Fruit fly (Drosophila melanogaster) Kc167 (cell line): ENCODE results near the gene CG32269.

Source experiments
- Myc ChIP-seq: fragments of >200 bp; optimal IDR thresholded peaks from 2 replicates; lab custom pipeline; 2017; ENCODE audit warnings: missing external identifiers
- Sin3A ChIP-seq: fragments of >200 bp; optimal IDR thresholded peaks from 2 replicates; lab custom pipeline; 2018; ENCODE audit warnings: missing external identifiers
- h ChIP-seq: fragments of >200 bp; optimal IDR thresholded peaks from 3 replicates; lab custom pipeline; 2018; ENCODE audit warnings: missing external identifiers
- insv ChIP-seq: fragments of >200 bp; optimal IDR thresholded peaks from 3 replicates; lab custom pipeline; 2018; ENCODE audit warnings: missing external identifiers
- psq ChIP-seq: fragments of >200 bp; optimal IDR thresholded peaks from 2 replicates; lab custom pipeline; 2017; ENCODE audit warnings: missing external identifiers
- ttk ChIP-seq: sonication (Bioruptor generic); optimal IDR thresholded peaks from 2 replicates; lab custom pipeline; 2017; ENCODE audit warnings: missing external identifiers

Gene CG32269

DNA sequence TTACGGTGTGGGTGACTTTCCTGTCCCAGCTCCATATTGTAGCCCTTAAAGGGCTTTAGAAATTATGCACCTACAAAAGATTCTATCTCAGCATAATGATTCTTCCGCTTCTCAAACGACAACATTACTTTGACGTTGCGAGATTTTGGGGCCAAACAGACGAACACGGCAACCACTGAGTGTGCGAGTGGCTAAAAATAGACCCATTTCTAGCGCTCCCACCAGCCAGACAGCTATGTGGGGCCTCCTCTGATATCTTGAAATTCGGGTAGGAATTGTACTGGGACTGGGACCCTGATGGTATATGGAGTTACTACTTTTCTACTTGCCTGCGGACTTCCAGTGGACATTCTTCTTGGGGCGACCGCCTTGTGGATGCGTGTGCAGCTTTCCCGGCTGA is 30.9 kb downstream of the CG32269 start:
- TF ChIP-seq ttk (lab: Kevin White, UChicago) (no peak), insv (lab: Kevin White, UChicago) (no peak), Sin3A (lab: Kevin White, UChicago) (no peak), h (lab: Kevin White, UChicago) (no peak)

DNA sequence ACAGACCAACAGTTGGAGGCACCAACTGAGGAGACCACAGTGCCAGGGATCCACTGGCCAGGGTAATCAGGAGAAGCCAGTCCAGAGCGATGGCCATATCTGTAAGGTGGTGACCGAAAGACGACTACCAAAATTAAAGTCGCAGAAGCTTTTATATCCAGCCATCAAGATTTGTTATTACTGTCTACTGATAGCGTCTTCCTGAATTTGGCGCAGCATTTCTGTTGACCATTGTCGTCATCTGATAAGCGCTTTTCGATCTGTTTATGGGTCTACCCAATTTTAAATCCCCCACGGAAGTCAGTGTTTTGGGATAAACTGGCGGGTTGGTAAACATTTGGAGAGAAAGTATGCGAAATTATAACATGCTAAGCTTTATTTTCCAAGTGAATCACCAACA is 36.3 kb downstream of the CG32269 start, which contains the start of gene CG14963:
Gene CG14963 (minus strand): TSS at position 101 of the 400 bp plus-strand sequence.
- TF ChIP-seq psq (lab: Kevin White, UChicago), result no peak
- no peak for TF ChIP-seq Myc
- no peak for TF ChIP-seq ttk (lab: Kevin White, UChicago)
- TF ChIP-seq Sin3A (lab: Kevin White, UChicago), result no peak
- TF ChIP-seq h (lab: Kevin White, UChicago), result no peak
- TF ChIP-seq insv (lab: Kevin White, UChicago), result no peak

DNA sequence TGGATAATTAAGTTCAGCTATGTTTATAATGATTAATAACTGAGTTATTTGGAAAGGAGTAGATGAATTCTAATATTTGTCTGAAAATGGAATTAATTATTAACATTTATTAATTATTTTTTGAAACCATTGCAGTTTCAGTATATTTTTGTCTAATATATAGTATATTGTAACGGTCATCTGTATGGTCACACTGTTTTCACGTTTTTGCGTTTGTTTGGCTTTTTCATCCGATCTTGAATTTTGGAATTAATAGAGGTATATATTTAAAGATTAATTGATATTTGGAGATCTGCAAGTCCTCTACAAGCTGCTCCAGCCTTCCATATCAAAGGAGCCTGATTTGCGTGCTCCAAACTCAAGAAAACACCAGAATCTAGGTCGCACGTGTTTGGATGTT is 39.7 kb downstream of the CG32269 start, which contains the start of the genes CG32278 and CG32281:
Gene CG32278 (plus strand): TSS at position 180 of the 400 bp plus-strand sequence.
Gene CG32281 (plus strand): TSS at position 269 of the 400 bp plus-strand sequence.
- TF ChIP-seq Sin3A (lab: Kevin White, UChicago) (no peak), insv (lab: Kevin White, UChicago) (no peak), h (lab: Kevin White, UChicago) (no peak), ttk (lab: Kevin White, UChicago) (no peak), Myc (no peak), psq (lab: Kevin White, UChicago) (no peak)

DNA sequence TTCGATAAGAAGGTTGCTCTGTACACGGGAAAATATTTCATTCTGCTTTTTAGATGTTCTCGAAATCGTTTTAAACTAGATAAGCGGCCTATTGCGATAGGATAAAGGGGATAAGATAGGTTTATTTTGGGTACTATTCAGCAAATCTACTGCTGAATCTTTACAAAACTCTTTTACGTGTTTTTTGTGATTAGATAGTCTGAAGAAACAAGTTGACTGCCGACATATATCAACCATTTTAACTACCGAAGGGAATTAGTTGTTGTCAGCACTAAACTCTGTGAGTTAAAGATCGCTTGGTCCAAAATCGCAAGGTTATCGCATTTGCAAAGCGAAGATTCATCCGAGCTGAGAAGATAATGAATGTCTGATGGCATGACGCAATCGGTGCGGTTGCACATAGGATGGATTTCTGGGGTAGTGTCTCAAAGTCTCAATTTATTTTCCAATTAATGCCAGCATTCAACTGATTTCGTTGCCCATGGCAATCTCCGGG is 42.5 kb downstream of the CG32269 start, which contains the start of gene Asciz:
Gene Asciz (minus strand): TSS at position 51 of the 496 bp plus-strand sequence.
- TF ChIP-seq psq (lab: Kevin White, UChicago) (no peak), Sin3A (lab: Kevin White, UChicago) (no peak), h (lab: Kevin White, UChicago) (no peak), ttk (lab: Kevin White, UChicago) (no peak), Myc (no peak), insv (lab: Kevin White, UChicago) (no peak)

DNA sequence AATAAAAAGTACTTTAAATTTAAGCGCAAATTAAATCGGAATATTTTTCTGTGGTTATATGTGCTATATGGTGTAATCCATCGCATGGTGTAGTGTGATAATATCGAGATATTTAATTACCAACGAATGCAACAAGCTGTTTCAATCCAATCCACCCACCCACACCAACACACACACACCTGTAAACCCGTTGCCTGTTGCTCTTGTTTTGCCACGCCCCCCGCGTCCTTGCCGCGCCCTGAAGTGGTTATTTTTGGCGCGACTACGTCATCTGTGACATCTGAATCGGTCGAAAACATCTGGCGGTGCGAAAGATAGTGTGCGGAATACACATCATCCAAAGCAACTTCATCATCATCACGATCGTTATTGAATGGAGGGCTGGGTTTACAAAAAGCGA is 43.4 kb downstream of the CG32269 start:
- no peak for TF ChIP-seq Myc
- no peak for TF ChIP-seq psq (lab: Kevin White, UChicago)
- no peak for TF ChIP-seq h (lab: Kevin White, UChicago)
- TF ChIP-seq Sin3A (lab: Kevin White, UChicago), result no peak
- no peak for TF ChIP-seq ttk (lab: Kevin White, UChicago)
- no peak for TF ChIP-seq insv (lab: Kevin White, UChicago)

DNA sequence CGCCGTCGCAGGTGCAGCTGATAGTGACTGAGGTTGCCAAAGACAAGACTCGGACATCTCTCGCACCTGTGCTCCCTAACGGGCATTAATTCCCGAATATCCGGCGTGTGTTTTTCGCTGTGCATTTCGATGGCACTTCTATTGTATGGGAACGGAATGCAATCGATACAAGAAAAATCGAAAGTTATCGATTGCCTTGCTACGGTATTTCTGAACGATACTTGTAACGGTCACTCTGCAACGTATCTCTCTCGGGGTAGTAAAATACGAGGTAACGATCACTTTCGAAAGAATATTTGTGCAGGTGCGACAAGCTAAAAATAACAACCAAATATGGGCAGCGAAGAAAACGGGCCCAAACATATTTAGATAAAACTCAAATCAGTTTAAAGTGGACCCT is 43.8 kb downstream of the CG32269 start, which contains the start of gene CG32280:
Gene CG32280 (plus strand): TSS at position 231 of the 400 bp plus-strand sequence.
- TF ChIP-seq ttk (lab: Kevin White, UChicago) (no peak), h (lab: Kevin White, UChicago) (no peak), Myc (no peak), insv (lab: Kevin White, UChicago) (no peak), Sin3A (lab: Kevin White, UChicago) (no peak), psq (lab: Kevin White, UChicago) (no peak)

DNA sequence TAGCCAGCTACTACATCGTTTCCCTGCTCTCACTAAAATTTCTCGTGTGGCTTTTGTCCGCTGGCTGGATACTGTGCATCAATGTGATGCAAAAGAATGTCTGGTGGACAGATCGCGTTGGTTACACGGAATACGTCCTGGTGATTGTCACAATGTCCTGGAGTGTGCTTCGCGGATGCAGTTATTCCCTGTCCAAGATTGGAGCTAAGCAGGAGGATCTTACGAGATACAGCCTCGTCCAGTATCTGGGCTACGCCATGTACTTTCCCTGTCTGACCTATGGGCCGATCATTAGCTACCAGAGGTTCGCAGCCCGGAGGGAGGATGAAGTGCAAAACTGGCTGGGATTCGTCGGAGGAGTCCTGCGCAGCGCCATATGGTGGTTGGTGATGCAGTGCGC is 46.2 kb downstream of the CG32269 start:
- TF ChIP-seq Sin3A (lab: Kevin White, UChicago), result no peak
- no peak for TF ChIP-seq insv (lab: Kevin White, UChicago)
- TF ChIP-seq ttk (lab: Kevin White, UChicago), result peak; percentile 95
- no peak for TF ChIP-seq psq (lab: Kevin White, UChicago)
- no peak for TF ChIP-seq h (lab: Kevin White, UChicago)
- TF ChIP-seq Myc, result no peak

DNA sequence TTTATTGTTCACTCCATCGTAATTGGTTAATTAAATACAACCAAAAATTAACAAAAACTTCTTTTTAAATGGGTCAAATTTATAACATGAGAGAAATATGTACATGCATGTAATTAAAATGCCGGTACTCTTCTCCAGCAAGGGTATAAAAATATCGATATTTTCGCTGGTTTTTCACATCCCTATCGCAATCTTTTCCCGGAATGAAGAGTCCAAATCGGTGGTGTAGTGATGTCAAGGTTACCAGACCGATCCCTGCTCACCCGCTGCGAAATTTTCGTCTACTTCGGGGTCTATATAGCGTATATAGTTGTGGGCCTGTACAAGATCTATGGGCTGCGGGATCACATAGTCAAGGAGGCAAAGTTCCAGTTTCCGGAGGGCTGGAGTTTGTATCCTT is 46.8 kb downstream of the CG32269 start, which contains the start of gene rasp:
Gene rasp (plus strand): TSS at position 213 of the 400 bp plus-strand sequence.
- TF ChIP-seq psq (lab: Kevin White, UChicago) (no peak), Sin3A (lab: Kevin White, UChicago) (no peak)

DNA sequence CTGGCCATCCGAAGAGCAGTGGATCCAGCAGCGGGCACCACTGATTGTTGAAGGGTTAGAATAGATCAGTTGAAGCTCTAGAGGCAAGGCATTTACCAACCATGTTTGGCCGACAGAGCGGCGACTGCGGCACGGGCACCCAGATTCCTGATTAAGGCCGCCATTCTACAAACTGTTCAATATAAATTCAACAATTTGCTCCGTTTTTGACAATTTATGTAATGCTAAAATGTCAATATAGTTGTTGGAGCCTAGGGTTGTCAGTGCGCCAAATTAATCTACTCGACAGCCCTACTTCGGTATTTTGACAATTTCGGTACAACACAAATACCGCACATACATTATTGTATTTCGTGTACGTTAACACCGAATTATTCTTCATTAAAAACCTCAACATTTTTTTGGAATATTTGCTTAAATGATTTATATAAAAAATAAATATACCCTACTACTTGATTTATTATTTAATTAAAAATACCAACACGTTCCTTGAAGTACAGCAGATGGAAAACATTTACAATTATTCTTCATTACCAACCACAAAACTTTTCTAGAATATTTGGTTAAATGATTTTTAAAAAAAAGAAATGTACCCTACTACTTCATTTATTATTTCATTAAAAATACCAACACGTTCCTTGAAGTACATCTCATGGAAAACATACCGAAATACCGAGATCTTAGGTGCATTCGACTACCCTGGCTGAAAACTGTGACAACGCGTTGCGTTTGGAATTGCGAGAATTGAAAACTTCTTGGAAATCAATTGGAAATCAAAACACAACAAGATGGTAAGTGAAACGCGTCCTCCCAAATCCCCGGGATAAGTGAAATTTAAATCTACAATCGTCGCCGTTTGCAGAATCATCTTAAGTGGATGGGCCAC is 49.2 kb downstream of the CG32269 start, which contains the start of the genes ND-30 and CG15812:
Gene ND-30 (minus strand): TSS at position 270 of the 886 bp plus-strand sequence.
Gene CG15812 (plus strand): TSS at position 683 of the 886 bp plus-strand sequence.
- TF ChIP-seq h (lab: Kevin White, UChicago) (peak; percentile 37), insv (lab: Kevin White, UChicago) (no peak), psq (lab: Kevin White, UChicago) (no peak), Sin3A (lab: Kevin White, UChicago) (no peak)

DNA sequence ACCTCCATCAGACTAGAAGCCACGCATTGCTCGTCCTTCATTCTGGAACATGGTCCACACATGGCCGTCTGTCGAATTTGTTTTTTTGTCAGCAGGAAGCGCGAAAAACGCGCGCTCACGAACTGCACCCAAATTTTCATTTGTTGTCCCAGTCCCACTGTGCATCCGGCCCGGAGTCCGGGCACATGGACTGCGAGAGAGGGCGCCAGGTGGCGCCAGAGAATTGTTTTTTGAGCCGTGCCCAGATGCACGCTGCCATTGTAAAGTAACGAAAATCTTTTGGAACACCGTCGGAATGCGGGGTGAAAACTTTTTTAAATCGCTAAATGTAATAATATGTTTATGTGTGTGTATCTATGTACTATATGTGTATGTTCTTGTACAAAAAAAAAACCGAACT is 51.1 kb downstream of the CG32269 start:
- TF ChIP-seq psq (lab: Kevin White, UChicago) (no peak), insv (lab: Kevin White, UChicago) (no peak), ttk (lab: Kevin White, UChicago) (no peak), Sin3A (lab: Kevin White, UChicago) (no peak), h (lab: Kevin White, UChicago) (no peak), Myc (no peak)
